Fruit fly (Drosophila melanogaster) whole organism, embryonic: ENCODE measurements around the gene CecA1.
A peak's percentile ranks its signal among the peaks of the same experiment; 100 is the strongest.

Experiments
- Atf3 ChIP-seq: fragments of 200-800 bp; sonication (Bioruptor generic); optimal IDR thresholded peaks from 3 replicates; lab custom pipeline; 2016; ENCODE audit warnings: missing biosample characterization, missing genetic modification characterization
- CG18619 ChIP-seq: fragments of 200-800 bp; sonication (Bioruptor generic); optimal IDR thresholded peaks from 3 replicates; lab custom pipeline; 2017; ENCODE audit warnings: missing biosample characterization, mild to moderate bottlenecking, missing genetic modification characterization
- CG2199 ChIP-seq: fragments of 200-800 bp; sonication (Bioruptor generic); IDR thresholded peaks from 3 replicates; pipeline ENCODE4 v1.3.6; 2022; ENCODE audit warnings: missing biosample characterization, missing genetic modification characterization
- CG2712 ChIP-seq: fragments of 200-800 bp; optimal IDR thresholded peaks from 3 replicates; lab custom pipeline; 2019; ENCODE audit warnings: missing biosample characterization, mild to moderate bottlenecking, missing genetic modification characterization, moderate library complexity
- CG5953 ChIP-seq: fragments of 200-800 bp; sonication (Bioruptor generic); IDR thresholded peaks from 2 replicates; pipeline ENCODE4 v1.3.6; 2022; ENCODE audit warnings: missing biosample characterization, missing genetic modification characterization
- CG8478 ChIP-seq: fragments of >200 bp; optimal IDR thresholded peaks from 2 replicates; lab custom pipeline; 2018
- Doc3 ChIP-seq: fragments of 200-800 bp; sonication (Bioruptor generic); IDR thresholded peaks from 3 replicates; pipeline ENCODE4 v1.3.6; 2022; ENCODE audit warnings: missing biosample characterization, missing genetic modification characterization; ENCODE audit not compliant: partially characterized antibody
- Hr39 ChIP-seq: fragments of >200 bp; optimal IDR thresholded peaks from 2 replicates; lab custom pipeline; 2017
- esg ChIP-seq: fragments of 200-800 bp; sonication (Bioruptor generic); conservative IDR thresholded peaks from 2 replicates; pipeline ENCODE4 v1.3.6; 2022; ENCODE audit warnings: missing biosample characterization, missing genetic modification characterization
- h ChIP-seq: fragments of >200 bp; optimal IDR thresholded peaks from 2 replicates; lab custom pipeline; 2017
- psq ChIP-seq: fragments of 200-800 bp; sonication (Bioruptor generic); optimal IDR thresholded peaks from 2 replicates; lab custom pipeline; 2017; ENCODE audit warnings: missing biosample characterization, missing genetic modification characterization
- sc ChIP-seq, 3 experiments: fragments of >200 bp in 2 of 3; fragments of 200-800 bp in 1 of 3; sonication (Bioruptor generic) in 1 of 3; optimal IDR thresholded peaks; 2 replicates in 2 of 3; 3 replicates in 1 of 3; lab custom pipeline; 2017; ENCODE audit warnings: mild to moderate bottlenecking in 1 of 3, missing biosample characterization in 1 of 3, missing genetic modification characterization in 1 of 3, missing genetic modification reagents in 1 of 3
- tgo ChIP-seq: fragments of 200-800 bp; sonication (Bioruptor generic); IDR thresholded peaks from 3 replicates; pipeline ENCODE4 v1.3.6; 2022; ENCODE audit warnings: missing biosample characterization, missing genetic modification characterization
- trh ChIP-seq: fragments of 200-800 bp; sonication (Bioruptor generic); optimal IDR thresholded peaks from 2 replicates; lab custom pipeline; 2016; ENCODE audit warnings: missing biosample characterization, missing genetic modification characterization

- no peak; the same call in 2 of the 3 replicates for TF ChIP-seq tgo (GFP tag; lab: Robert Waterston, UW)
- TF ChIP-seq Doc3 (GFP tag; lab: Robert Waterston, UW) = no peak
- peak; percentile 45 for TF ChIP-seq CG2712 (tag; lab: Kevin White, UChicago)
- TF ChIP-seq CG5953 = no peak
- TF ChIP-seq CG8478 (lab: Kevin White, UChicago) = no peak
- TF ChIP-seq Hr39 (lab: Kevin White, UChicago) = no peak
- peak; percentile 60 for TF ChIP-seq CG18619 (GFP tag; lab: Kevin White, UChicago)
- TF ChIP-seq psq (GFP tag; lab: Kevin White, UChicago) = no peak
- TF ChIP-seq esg (GFP tag; lab: Robert Waterston, UW) = 0 out of 2 replicates have a peak, but pooled peaks have one; percentile 5
- TF ChIP-seq sc (optimal IDR thresholded peaks at IDR 0.05; lab: Kevin White, UChicago) = no peak
- TF ChIP-seq sc (GFP tag; optimal IDR thresholded peaks at IDR 0.05; lab: Kevin White, UChicago) = peak; percentile 30
- no peak for TF ChIP-seq h (lab: Kevin White, UChicago)
- TF ChIP-seq Atf3 = no peak
- no peak for TF ChIP-seq trh (GFP tag; lab: Kevin White, UChicago)
- TF ChIP-seq CG2199 (GFP tag; lab: Robert Waterston, UW) = no peak
Observed at dm6 chr3R:30191462-30191874, 19.2 kb upstream of the CecA1 start.
